Worm (Caenorhabditis elegans) whole organism, L1 larva: Measurements from ENCODE around the gene srw-10.

ENCODE experiments used
- C16A3.4 ChIP-seq: fragments of 150-350 bp; optimal IDR thresholded peaks from 2 replicates; lab custom pipeline; 2014; ENCODE audit warnings: missing biosample characterization, missing genetic modification characterization
- C34B4.2 ChIP-seq: sonication (generic microtip); optimal IDR thresholded peaks from 2 replicates; lab custom pipeline; 2017; ENCODE audit warnings: mild to moderate bottlenecking, missing genetic modification characterization, missing compliant biosample characterization
- alr-1 ChIP-seq: fragments of 200-800 bp; sonication (Bioruptor generic); optimal IDR thresholded peaks from 2 replicates; lab custom pipeline; 2018; ENCODE audit warnings: borderline replicate concordance, mild to moderate bottlenecking, missing genetic modification characterization, missing compliant biosample characterization
- blmp-1 ChIP-seq: fragments of 150-350 bp; optimal IDR thresholded peaks from 2 replicates; lab custom pipeline; 2014; ENCODE audit warnings: missing biosample characterization, missing genetic modification characterization
- ceh-63 ChIP-seq: fragments of 200-800 bp; sonication (Bioruptor generic); optimal IDR thresholded peaks from 2 replicates; lab custom pipeline; 2018; ENCODE audit warnings: mild to moderate bottlenecking, missing genetic modification characterization, missing compliant biosample characterization
- ces-1 ChIP-seq: fragments of 150-350 bp; optimal IDR thresholded peaks from 2 replicates; lab custom pipeline; 2014; ENCODE audit warnings: missing biosample characterization, missing genetic modification reagents, missing genetic modification characterization
- dpl-1 ChIP-seq, 3 experiments: fragments of 150-350 bp in 2 of 3; sonication (generic microtip) in 1 of 3; optimal IDR thresholded peaks; 2 replicates each; lab custom pipeline; 2014 to 2017; ENCODE audit warnings: missing biosample characterization in 3 of 3, missing genetic modification characterization in 3 of 3, missing genetic modification reagents in 3 of 3
- dsc-1 ChIP-seq: sonication (generic microtip); optimal IDR thresholded peaks from 2 replicates; lab custom pipeline; 2016; ENCODE audit warnings: mild to moderate bottlenecking, missing genetic modification characterization, missing compliant biosample characterization
- efl-3 ChIP-seq: fragments of 200-800 bp; sonication (Bioruptor generic); optimal IDR thresholded peaks from 2 replicates; lab custom pipeline; 2018; ENCODE audit warnings: mild to moderate bottlenecking, missing genetic modification characterization, missing compliant biosample characterization
- elt-2 ChIP-seq: sonication (generic microtip); optimal IDR thresholded peaks from 2 replicates; lab custom pipeline; 2016; ENCODE audit warnings: missing genetic modification characterization, mild to moderate bottlenecking, inconsistent platforms, missing compliant biosample characterization, missing genetic modification reagents
- ets-5 ChIP-seq: fragments of 200-800 bp; sonication (Bioruptor generic); IDR thresholded peaks from 2 replicates; pipeline ENCODE4 v1.3.6; 2022; ENCODE audit warnings: missing genetic modification characterization, missing compliant biosample characterization
- fkh-8 ChIP-seq: sonication (generic microtip); optimal IDR thresholded peaks from 2 replicates; lab custom pipeline; 2016; ENCODE audit warnings: mild to moderate bottlenecking, missing genetic modification characterization, missing compliant biosample characterization
- fos-1 ChIP-seq: fragments of 150-350 bp; optimal IDR thresholded peaks from 2 replicates; lab custom pipeline; 2014; ENCODE audit warnings: missing biosample characterization, missing genetic modification characterization
- hlh-17 ChIP-seq: fragments of 200-800 bp; sonication (Bioruptor generic); optimal IDR thresholded peaks from 2 replicates; lab custom pipeline; 2018; ENCODE audit warnings: missing genetic modification characterization, mild to moderate bottlenecking, missing compliant biosample characterization, moderate library complexity, borderline replicate concordance
- hlh-4 ChIP-seq: sonication (generic microtip); optimal IDR thresholded peaks from 2 replicates; lab custom pipeline; 2016; ENCODE audit warnings: mild to moderate bottlenecking, missing genetic modification characterization, missing compliant biosample characterization
- irx-1 ChIP-seq: sonication (generic microtip); optimal IDR thresholded peaks from 2 replicates; lab custom pipeline; 2016; ENCODE audit warnings: missing genetic modification characterization, missing compliant biosample characterization
- isw-1 ChIP-seq: fragments of 200-800 bp; sonication (Bioruptor generic); IDR thresholded peaks from 2 replicates; pipeline ENCODE4 v1.3.6; 2022; ENCODE audit warnings: missing genetic modification characterization, missing compliant biosample characterization
- jun-1 ChIP-seq: fragments of 150-350 bp; optimal IDR thresholded peaks from 2 replicates; lab custom pipeline; 2014; ENCODE audit warnings: missing biosample characterization, missing genetic modification reagents, missing genetic modification characterization
- lin-13 ChIP-seq: fragments of 150-350 bp; optimal IDR thresholded peaks from 2 replicates; lab custom pipeline; 2014; ENCODE audit warnings: missing biosample characterization, missing genetic modification reagents, missing genetic modification characterization
- lsy-2 ChIP-seq, 2 experiments: fragments of 150-350 bp; optimal IDR thresholded peaks; 2 replicates each; lab custom pipeline; 2014; ENCODE audit warnings: missing biosample characterization in 2 of 2, missing genetic modification characterization in 2 of 2
- mab-9 ChIP-seq: fragments of 200-800 bp; sonication (Bioruptor generic); IDR thresholded peaks from 2 replicates; pipeline ENCODE4 v1.3.6; 2022; ENCODE audit warnings: missing genetic modification reagents, missing genetic modification characterization, missing compliant biosample characterization
- mef-2 ChIP-seq: fragments of 150-350 bp; optimal IDR thresholded peaks from 2 replicates; lab custom pipeline; 2014; ENCODE audit warnings: missing biosample characterization, missing genetic modification characterization
- mep-1 ChIP-seq: fragments of 150-350 bp; optimal IDR thresholded peaks from 2 replicates; lab custom pipeline; 2014; ENCODE audit warnings: missing biosample characterization, missing genetic modification characterization
- nhr-19 ChIP-seq: fragments of 200-800 bp; sonication (Bioruptor generic); conservative IDR thresholded peaks from 2 replicates; pipeline ENCODE4 v1.3.6; 2022; ENCODE audit warnings: missing genetic modification characterization, missing compliant biosample characterization
- nhr-20 ChIP-seq: sonication (generic microtip); optimal IDR thresholded peaks from 2 replicates; lab custom pipeline; 2016; ENCODE audit warnings: mild to moderate bottlenecking, missing genetic modification characterization, missing compliant biosample characterization
- nhr-237 ChIP-seq: fragments of 150-350 bp; optimal IDR thresholded peaks from 2 replicates; lab custom pipeline; 2014; ENCODE audit warnings: missing biosample characterization, missing genetic modification characterization
- nhr-47 ChIP-seq: sonication (generic microtip); optimal IDR thresholded peaks from 2 replicates; lab custom pipeline; 2016; ENCODE audit warnings: mild to moderate bottlenecking, missing genetic modification characterization, moderate library complexity, missing compliant biosample characterization
- nhr-71 ChIP-seq: sonication (generic microtip); optimal IDR thresholded peaks from 2 replicates; lab custom pipeline; 2016; ENCODE audit warnings: mild to moderate bottlenecking, missing genetic modification characterization, moderate library complexity, missing compliant biosample characterization
- nhr-77 ChIP-seq: fragments of 150-350 bp; optimal IDR thresholded peaks from 2 replicates; lab custom pipeline; 2014; ENCODE audit warnings: missing biosample characterization, missing genetic modification characterization
- pqm-1 ChIP-seq: sonication (generic microtip); optimal IDR thresholded peaks from 3 replicates; lab custom pipeline; 2017; ENCODE audit warnings: missing biosample characterization, missing genetic modification characterization
- skn-1 ChIP-seq: fragments of 150-350 bp; optimal IDR thresholded peaks from 2 replicates; lab custom pipeline; 2014; ENCODE audit warnings: missing biosample characterization, missing genetic modification characterization
- swsn-7 ChIP-seq: sonication (generic microtip); optimal IDR thresholded peaks from 2 replicates; lab custom pipeline; 2016; ENCODE audit warnings: missing genetic modification characterization, missing compliant biosample characterization
- tbx-2 ChIP-seq: sonication (generic microtip); optimal IDR thresholded peaks from 2 replicates; lab custom pipeline; 2016; ENCODE audit warnings: missing genetic modification characterization, missing compliant biosample characterization
- unc-130 ChIP-seq: fragments of 150-350 bp; optimal IDR thresholded peaks from 2 replicates; lab custom pipeline; 2017; ENCODE audit warnings: missing biosample characterization, missing genetic modification characterization, inconsistent platforms
- vab-15 ChIP-seq: sonication (generic microtip); optimal IDR thresholded peaks from 2 replicates; lab custom pipeline; 2017; ENCODE audit warnings: missing genotype, mild to moderate bottlenecking, missing genetic modification characterization, missing compliant biosample characterization
- ztf-11 ChIP-seq, 2 experiments: sonication (generic microtip); optimal IDR thresholded peaks; 2 replicates each; lab custom pipeline; 2016 to 2017; ENCODE audit warnings: missing genetic modification characterization in 2 of 2, missing biosample characterization in 1 of 2, missing compliant biosample characterization in 1 of 2
- ztf-4 ChIP-seq: fragments of 150-350 bp; optimal IDR thresholded peaks from 2 replicates; lab custom pipeline; 2014; ENCODE audit warnings: missing biosample characterization, missing genetic modification characterization

Gene srw-10

DNA sequence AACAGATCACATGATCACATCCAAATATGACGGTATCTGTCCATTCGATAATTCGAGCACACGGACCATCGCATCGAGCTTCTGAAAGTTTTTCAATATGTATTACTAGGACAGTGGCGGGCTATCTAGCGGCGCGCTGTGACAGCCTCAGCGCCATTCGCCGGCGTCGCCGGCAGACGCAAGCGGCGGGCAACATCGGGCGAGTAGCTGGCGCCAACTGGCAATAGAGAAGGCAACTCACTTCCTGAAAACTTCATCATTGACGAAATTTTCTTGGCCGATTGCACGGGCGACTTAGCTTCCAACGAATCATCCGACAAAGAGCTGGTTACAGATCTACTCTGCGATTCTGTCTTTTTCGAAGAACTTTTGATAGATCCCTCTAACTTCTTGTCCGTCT lies 33.1 kb downstream of the srw-10 start:
- no peak for TF ChIP-seq isw-1 (GFP tag; lab: Robert Waterston, UW)
- TF ChIP-seq alr-1 (tag; lab: Kevin White, UChicago): no peak
- TF ChIP-seq ets-5 (GFP tag; lab: Robert Waterston, UW): no peak
- TF ChIP-seq lsy-2 (tag; optimal IDR thresholded peaks at IDR 0.05; lab: Kevin White, UChicago): no peak
- no peak for TF ChIP-seq elt-2 (tag; lab: Kevin White, UChicago)
- TF ChIP-seq irx-1: no peak
- no peak for TF ChIP-seq swsn-7 (tag; lab: Kevin White, UChicago)
- TF ChIP-seq blmp-1: no peak
- no peak for TF ChIP-seq nhr-71 (tag; lab: Kevin White, UChicago)
- no peak for TF ChIP-seq nhr-20 (tag; lab: Kevin White, UChicago)
- TF ChIP-seq nhr-77 (tag; lab: Kevin White, UChicago): no peak
- no peak for TF ChIP-seq C34B4.2 (tag; lab: Kevin White, UChicago)
- TF ChIP-seq fkh-8 (tag; lab: Kevin White, UChicago): no peak
- TF ChIP-seq vab-15 (tag; lab: Kevin White, UChicago): no peak
- no peak for TF ChIP-seq fos-1 (tag; lab: Kevin White, UChicago)
- no peak for TF ChIP-seq ces-1 (GFP tag; lab: Kevin White, UChicago)
- no peak for TF ChIP-seq nhr-47
- no peak for TF ChIP-seq C16A3.4 (tag; lab: Kevin White, UChicago)
- no peak for TF ChIP-seq nhr-19

DNA sequence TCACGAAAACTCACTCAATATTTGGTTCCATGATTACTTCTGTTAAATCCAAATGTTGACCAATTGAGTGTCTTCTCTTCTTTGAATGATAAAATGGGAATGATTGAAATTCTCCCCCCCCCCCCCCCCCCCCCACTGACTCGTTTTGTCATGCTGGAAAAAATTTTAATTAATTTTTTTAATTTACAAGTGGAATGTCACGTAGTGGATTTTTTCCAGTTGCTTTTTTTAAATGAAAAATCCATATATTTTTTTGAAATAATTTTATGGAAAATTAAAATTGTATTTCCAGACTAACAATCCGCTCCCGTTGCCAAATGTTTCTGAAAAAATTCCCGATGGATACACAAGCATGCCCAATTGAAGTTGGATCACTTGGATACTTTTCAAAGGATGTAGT lies 34.3 kb downstream of the srw-10 start, which contains the start of gene BE10.1:
Gene BE10.1 (minus strand): TSS at position 101 of the 400 bp plus-strand sequence.
- TF ChIP-seq ceh-63 (GFP tag; lab: Kevin White, UChicago) (no peak), skn-1 (tag; lab: Kevin White, UChicago) (no peak), blmp-1 (no peak), elt-2 (tag; lab: Kevin White, UChicago) (no peak), tbx-2 (no peak)

DNA sequence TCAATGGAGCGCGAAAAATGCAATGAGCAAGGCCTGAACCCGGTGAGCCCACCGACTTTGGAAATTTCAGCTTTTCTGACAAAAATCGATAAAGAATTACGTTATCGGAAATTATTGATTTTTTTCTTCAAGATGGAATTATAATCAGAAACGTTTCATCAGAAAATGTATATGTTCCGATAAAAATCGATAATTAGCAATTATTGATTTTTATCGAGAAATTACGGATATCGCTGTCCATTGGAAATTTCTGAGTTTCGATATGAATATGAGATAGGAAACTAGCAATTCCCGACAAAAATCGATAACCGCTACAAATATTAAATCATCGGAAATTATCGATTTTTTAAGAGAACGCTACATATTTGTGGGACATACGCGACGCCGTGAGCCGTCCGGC lies 39.1 kb downstream of the srw-10 start:
- TF ChIP-seq lin-13 (GFP tag; lab: Kevin White, UChicago) (no peak), nhr-20 (tag; lab: Kevin White, UChicago) (no peak), dsc-1 (no peak), ztf-11 (tag; optimal IDR thresholded peaks at IDR 0.05; lab: Kevin White, UChicago) (no peak), unc-130 (tag; lab: Kevin White, UChicago) (no peak), nhr-237 (tag; lab: Kevin White, UChicago) (no peak), hlh-17 (GFP tag; lab: Kevin White, UChicago) (no peak), ces-1 (GFP tag; lab: Kevin White, UChicago) (no peak), dpl-1 (GFP tag; optimal IDR thresholded peaks at IDR 0.05; lab: Kevin White, UChicago) (no peak), isw-1 (GFP tag; lab: Robert Waterston, UW) (no peak), C16A3.4 (tag; lab: Kevin White, UChicago) (no peak), mef-2 (no peak), tbx-2 (no peak), fkh-8 (tag; lab: Kevin White, UChicago) (no peak), mab-9 (GFP tag; lab: Robert Waterston, UW) (no peak), efl-3 (GFP tag; lab: Kevin White, UChicago) (no peak), hlh-4 (no peak), ztf-4 (tag; lab: Kevin White, UChicago) (no peak), elt-2 (tag; lab: Kevin White, UChicago) (no peak), pqm-1 (tag; lab: Kevin White, UChicago) (no peak)

DNA sequence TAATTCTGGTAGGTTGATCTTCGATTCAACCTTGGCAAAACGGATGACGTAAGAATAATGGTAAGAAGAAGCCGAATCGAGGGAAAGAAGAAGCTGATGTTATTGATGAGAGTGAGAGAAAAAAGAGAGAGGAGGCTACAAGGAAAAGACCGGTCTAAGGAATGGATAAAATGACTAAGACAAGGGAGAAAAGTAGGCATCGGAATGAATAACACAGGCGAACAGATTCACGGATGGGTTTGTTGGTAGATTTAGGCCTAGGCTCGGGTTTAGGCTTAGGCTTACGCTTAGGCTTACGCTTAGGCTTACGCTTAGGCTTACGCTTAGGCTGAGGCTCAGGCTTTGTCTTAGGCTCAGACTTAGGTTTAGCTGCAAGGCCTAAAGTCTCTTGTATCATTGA lies 43.3 kb downstream of the srw-10 start, which contains the start of gene agmo-1:
Gene agmo-1 (minus strand): TSS at position 101 of the 400 bp plus-strand sequence.
- no peak for TF ChIP-seq mep-1 (tag; lab: Kevin White, UChicago)
- TF ChIP-seq blmp-1: peak; percentile 32
- TF ChIP-seq jun-1 (tag; lab: Kevin White, UChicago): no peak
- TF ChIP-seq, all 84 proteins: peak for 1
